Fruit fly (Drosophila melanogaster) whole organism, embryonic: ENCODE measurements around the gene tral.

Source experiments
- Antp ChIP-seq: fragments of 200-800 bp; sonication (Bioruptor generic); optimal IDR thresholded peaks from 3 replicates; lab custom pipeline; 2016; ENCODE audit warnings: missing biosample characterization, missing genetic modification characterization
- CG11085 ChIP-seq: fragments of 200-800 bp; sonication (Bioruptor generic); IDR thresholded peaks from 2 replicates; pipeline ENCODE4 v1.3.6; 2022; ENCODE audit warnings: missing biosample characterization, missing genetic modification characterization
- CG11696 ChIP-seq: fragments of 200-800 bp; sonication (Bioruptor generic); IDR thresholded peaks from 2 replicates; pipeline ENCODE4 v1.3.6; 2022; ENCODE audit warnings: missing biosample characterization, missing genetic modification characterization
- CG12104 ChIP-seq: fragments of 200-800 bp; sonication (Bioruptor generic); optimal IDR thresholded peaks from 3 replicates; lab custom pipeline; 2016; ENCODE audit warnings: missing biosample characterization, missing genetic modification characterization
- CG12219 ChIP-seq: fragments of 200-800 bp; sonication (Bioruptor generic); optimal IDR thresholded peaks from 3 replicates; lab custom pipeline; 2018; ENCODE audit warnings: missing biosample characterization, mild to moderate bottlenecking, missing genetic modification characterization
- CG12769 ChIP-seq: fragments of 200-800 bp; sonication (Bioruptor generic); optimal IDR thresholded peaks from 2 replicates; lab custom pipeline; 2019; ENCODE audit warnings: missing biosample characterization, mild to moderate bottlenecking, missing genetic modification characterization, moderate library complexity
- CG13624 ChIP-seq: fragments of 200-800 bp; sonication (Bioruptor generic); optimal IDR thresholded peaks from 2 replicates; lab custom pipeline; 2016; ENCODE audit warnings: missing biosample characterization, missing genetic modification characterization
- CG18262 ChIP-seq: fragments of 200-800 bp; optimal IDR thresholded peaks from 3 replicates; lab custom pipeline; 2019; ENCODE audit warnings: missing biosample characterization, mild to moderate bottlenecking, missing genetic modification characterization, moderate library complexity
- CG2129 ChIP-seq: fragments of 200-800 bp; sonication (Bioruptor generic); IDR thresholded peaks from 2 replicates; pipeline ENCODE4 v1.3.6; 2022; ENCODE audit warnings: missing biosample characterization, missing genetic modification characterization; ENCODE audit not compliant: partially characterized antibody
- CG31388 ChIP-seq: fragments of 200-800 bp; sonication (Bioruptor generic); optimal IDR thresholded peaks from 2 replicates; lab custom pipeline; 2016; ENCODE audit warnings: missing biosample characterization, missing genetic modification characterization
- CG31441 ChIP-seq: fragments of 200-800 bp; sonication (Bioruptor generic); IDR thresholded peaks from 2 replicates; pipeline ENCODE4 v1.3.6; 2022; ENCODE audit warnings: missing biosample characterization, missing genetic modification characterization
- CG34422 ChIP-seq: fragments of 200-800 bp; sonication (Bioruptor generic); IDR thresholded peaks from 3 replicates; pipeline ENCODE4 v1.3.6; 2022; ENCODE audit warnings: missing biosample characterization, missing genetic modification characterization
- CG5180 ChIP-seq: fragments of 200-800 bp; sonication (Bioruptor generic); optimal IDR thresholded peaks from 3 replicates; lab custom pipeline; 2017; ENCODE audit warnings: missing biosample characterization, missing genetic modification characterization, mild to moderate bottlenecking, moderate library complexity, missing genetic modification reagents
- CG6175 ChIP-seq: fragments of 200-800 bp; sonication (Bioruptor generic); IDR thresholded peaks from 3 replicates; pipeline ENCODE4 v1.3.6; 2022; ENCODE audit warnings: missing biosample characterization, missing genetic modification characterization
- CG6683 ChIP-seq: fragments of 200-800 bp; sonication (Bioruptor generic); optimal IDR thresholded peaks from 2 replicates; lab custom pipeline; 2017; ENCODE audit warnings: missing biosample characterization, mild to moderate bottlenecking, missing genetic modification characterization, missing genetic modification reagents
- CG6813 ChIP-seq: fragments of 200-800 bp; sonication (Bioruptor generic); optimal IDR thresholded peaks from 2 replicates; lab custom pipeline; 2017; ENCODE audit warnings: missing biosample characterization, missing genetic modification characterization, mild to moderate bottlenecking, moderate library complexity, missing genetic modification reagents
- CG8944 ChIP-seq: fragments of 200-800 bp; sonication (Bioruptor generic); optimal IDR thresholded peaks from 3 replicates; lab custom pipeline; 2016; ENCODE audit warnings: missing biosample characterization, missing genetic modification characterization
- Camta ChIP-seq: fragments of 200-800 bp; sonication (Bioruptor generic); optimal IDR thresholded peaks from 2 replicates; lab custom pipeline; 2016; ENCODE audit warnings: missing biosample characterization, missing genetic modification characterization
- CkIIα-i1 ChIP-seq: fragments of 200-800 bp; sonication (Bioruptor generic); IDR thresholded peaks from 2 replicates; pipeline ENCODE4 v1.3.6; 2022; ENCODE audit warnings: missing biosample characterization, missing genetic modification characterization
- D ChIP-seq, 2 experiments: fragments of 200-800 bp in 1 of 2; fragments of >200 bp in 1 of 2; sonication (Bioruptor generic) in 1 of 2; optimal IDR thresholded peaks; 2 replicates in 1 of 2; 3 replicates in 1 of 2; lab custom pipeline; 2017; ENCODE audit warnings: mild to moderate bottlenecking in 1 of 2, missing biosample characterization in 1 of 2, missing genetic modification characterization in 1 of 2, missing genetic modification reagents in 1 of 2
- Deaf1 ChIP-seq: fragments of 200-800 bp; optimal IDR thresholded peaks from 3 replicates; lab custom pipeline; 2019; ENCODE audit warnings: missing biosample characterization, mild to moderate bottlenecking, missing genetic modification characterization, moderate library complexity
- E2f1 ChIP-seq: fragments of 200-800 bp; sonication (Bioruptor generic); IDR thresholded peaks from 2 replicates; pipeline ENCODE4 v1.3.6; 2022; ENCODE audit warnings: missing biosample characterization, missing genetic modification characterization
- Max ChIP-seq: fragments of 200-800 bp; sonication (Bioruptor generic); optimal IDR thresholded peaks from 2 replicates; lab custom pipeline; 2016; ENCODE audit warnings: missing biosample characterization, mild to moderate bottlenecking, missing genetic modification characterization
- NC2α ChIP-seq: fragments of 200-800 bp; sonication (Bioruptor generic); optimal IDR thresholded peaks from 2 replicates; lab custom pipeline; 2016; ENCODE audit warnings: missing biosample characterization, missing genetic modification characterization
- Nf-YA ChIP-seq: fragments of 200-800 bp; sonication (Bioruptor generic); IDR thresholded peaks from 2 replicates; pipeline ENCODE4 v1.3.6; 2022; ENCODE audit warnings: missing biosample characterization, missing genetic modification characterization
- Oli ChIP-seq: fragments of 200-800 bp; sonication (Bioruptor generic); optimal IDR thresholded peaks from 2 replicates; lab custom pipeline; 2018; ENCODE audit warnings: missing biosample characterization, mild to moderate bottlenecking, missing genetic modification characterization, moderate library complexity
- Pdp1 ChIP-seq, 2 experiments: fragments of 200-800 bp; sonication (Bioruptor generic); optimal IDR thresholded peaks; 3 replicates each; lab custom pipeline; 2016; ENCODE audit warnings: missing biosample characterization in 2 of 2, missing genetic modification characterization in 2 of 2, mild to moderate bottlenecking in 1 of 2, moderate library complexity in 1 of 2
- Rx ChIP-seq: fragments of 200-800 bp; sonication (Bioruptor generic); IDR thresholded peaks from 2 replicates; pipeline ENCODE4 v1.3.6; 2022; ENCODE audit warnings: missing biosample characterization, missing genetic modification characterization
- Scr ChIP-seq: fragments of 200-800 bp; sonication (Bioruptor generic); IDR thresholded peaks from 2 replicates; pipeline ENCODE4 v1.3.6; 2022; ENCODE audit warnings: missing biosample characterization, missing genetic modification characterization; ENCODE audit not compliant: partially characterized antibody
- Sry-δ ChIP-seq: fragments of 200-800 bp; sonication (Bioruptor generic); optimal IDR thresholded peaks from 2 replicates; lab custom pipeline; 2016; ENCODE audit warnings: missing biosample characterization, missing genetic modification characterization
- Vsx1 ChIP-seq: fragments of 200-800 bp; sonication (Bioruptor generic); optimal IDR thresholded peaks from 2 replicates; lab custom pipeline; 2017; ENCODE audit warnings: missing biosample characterization, mild to moderate bottlenecking, missing genetic modification characterization, missing genetic modification reagents
- YL-1 ChIP-seq: fragments of 200-800 bp; sonication (Bioruptor generic); optimal IDR thresholded peaks from 3 replicates; lab custom pipeline; 2017; ENCODE audit warnings: missing biosample characterization, mild to moderate bottlenecking, missing genetic modification characterization
- ara ChIP-seq: fragments of 200-800 bp; sonication (Bioruptor generic); IDR thresholded peaks from 2 replicates; pipeline ENCODE4 v1.3.6; 2022; ENCODE audit warnings: missing biosample characterization, missing genetic modification characterization
- bbx ChIP-seq: fragments of 200-800 bp; sonication (Bioruptor generic); IDR thresholded peaks from 2 replicates; pipeline ENCODE4 v1.3.6; 2022; ENCODE audit warnings: missing biosample characterization, missing genetic modification characterization; ENCODE audit not compliant: partially characterized antibody
- bigmax ChIP-seq: fragments of 200-800 bp; sonication (Bioruptor generic); optimal IDR thresholded peaks from 2 replicates; lab custom pipeline; 2018; ENCODE audit warnings: missing biosample characterization, mild to moderate bottlenecking, missing genetic modification characterization
- ci ChIP-seq: fragments of 200-800 bp; sonication (Bioruptor generic); IDR thresholded peaks from 3 replicates; pipeline ENCODE4 v1.3.6; 2022; ENCODE audit warnings: missing biosample characterization, missing genetic modification characterization
- croc ChIP-seq: fragments of 200-800 bp; sonication (Bioruptor generic); conservative IDR thresholded peaks from 3 replicates; pipeline ENCODE4 v1.3.6; 2022; ENCODE audit warnings: missing biosample characterization, missing genetic modification characterization
- dmrt11E ChIP-seq: fragments of 200-800 bp; sonication (Bioruptor generic); optimal IDR thresholded peaks from 3 replicates; lab custom pipeline; 2018; ENCODE audit warnings: missing biosample characterization, mild to moderate bottlenecking, missing genetic modification characterization, moderate library complexity
- gsb-n ChIP-seq: fragments of 200-800 bp; sonication (Bioruptor generic); optimal IDR thresholded peaks from 3 replicates; lab custom pipeline; 2018; ENCODE audit warnings: missing biosample characterization, mild to moderate bottlenecking, missing genetic modification characterization
- lmd ChIP-seq: fragments of 200-800 bp; sonication (Bioruptor generic); IDR thresholded peaks from 2 replicates; pipeline ENCODE4 v1.3.6; 2022; ENCODE audit warnings: missing biosample characterization, missing genetic modification characterization
- lov ChIP-seq, 2 experiments: fragments of 200-800 bp in 1 of 2; fragments of >200 bp in 1 of 2; sonication (Bioruptor generic) in 1 of 2; IDR thresholded peaks in 1 of 2; optimal IDR thresholded peaks in 1 of 2; 2 replicates in 1 of 2; 3 replicates in 1 of 2; pipeline versions ENCODE4 v1.3.6 to Lab custom; 2017 to 2022; ENCODE audit warnings: missing biosample characterization in 1 of 2, missing genetic modification characterization in 1 of 2
- pho ChIP-seq: fragments of 200-800 bp; sonication (Bioruptor generic); optimal IDR thresholded peaks from 2 replicates; lab custom pipeline; 2016; ENCODE audit warnings: missing biosample characterization, missing genetic modification characterization
- psq ChIP-seq: fragments of 200-800 bp; sonication (Bioruptor generic); optimal IDR thresholded peaks from 2 replicates; lab custom pipeline; 2017; ENCODE audit warnings: missing biosample characterization, missing genetic modification characterization
- rib ChIP-seq: fragments of 200-800 bp; sonication (Bioruptor generic); IDR thresholded peaks from 2 replicates; pipeline ENCODE4 v1.3.6; 2022; ENCODE audit warnings: missing biosample characterization, missing genetic modification characterization
- stc ChIP-seq: fragments of 200-800 bp; sonication (Bioruptor generic); IDR thresholded peaks from 2 replicates; pipeline ENCODE4 v1.3.6; 2022; ENCODE audit warnings: missing biosample characterization, missing genetic modification characterization
- tio ChIP-seq: fragments of 200-800 bp; sonication (Bioruptor generic); optimal IDR thresholded peaks from 2 replicates; lab custom pipeline; 2017; ENCODE audit warnings: missing biosample characterization, missing genetic modification characterization, inconsistent platforms
- usp ChIP-seq: fragments of >200 bp; optimal IDR thresholded peaks from 2 replicates; lab custom pipeline; 2017; ENCODE audit warnings: missing biosample characterization, missing genetic modification characterization
- z ChIP-seq: fragments of 200-800 bp; sonication (Bioruptor generic); IDR thresholded peaks from 3 replicates; pipeline ENCODE4 v1.3.6; 2022; ENCODE audit warnings: missing biosample characterization, missing genetic modification characterization

The tral gene

DNA sequence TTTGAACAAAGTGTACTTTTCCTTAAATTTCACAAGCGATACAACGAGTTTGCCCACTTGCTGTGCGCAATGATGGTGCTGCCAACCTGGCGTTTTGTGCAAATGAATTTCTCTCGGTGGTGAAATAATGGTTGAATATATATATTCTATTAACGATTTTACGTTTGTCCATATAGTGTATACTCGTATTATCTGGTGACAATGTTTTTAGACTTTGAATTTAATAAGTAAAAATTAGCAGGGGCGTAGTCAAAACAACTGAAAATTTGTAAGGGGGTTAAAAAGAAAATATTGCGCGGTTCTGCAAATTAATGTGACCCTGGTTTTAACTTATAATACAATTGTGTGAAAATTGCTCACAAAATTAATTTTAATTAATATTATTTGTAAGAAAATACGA is 9.1 kb downstream of the tral start, which contains the start of the genes ver and Gcn5 (continued):
- TF ChIP-seq NC2α (GFP tag; lab: Kevin White, UChicago) (peak; percentile 36), CG31388 (GFP tag; lab: Kevin White, UChicago) (peak; percentile 80), Scr (no peak), ci (peak; percentile 96), pho (GFP tag; lab: Kevin White, UChicago) (peak; percentile 88), CG5180 (peak; percentile 74), croc (GFP tag; lab: Robert Waterston, UW) (peak; percentile 70), CG34422 (GFP tag; lab: Robert Waterston, UW) (peak; percentile 94), lov (optimal IDR thresholded peaks at IDR 0.05; lab: Kevin White, UChicago) (no peak), lov (GFP tag; IDR thresholded peaks at IDR 0.05; lab: Robert Waterston, UW) (peak; percentile 90)

- TF ChIP-seq CG31441 (GFP tag; lab: Robert Waterston, UW) (no peak), tio (no peak), CG11085 (GFP tag; lab: Robert Waterston, UW) (no peak), Deaf1 (tag; lab: Kevin White, UChicago) (no peak), CG12769 (tag; lab: Kevin White, UChicago) (no peak), CG6813 (peak; percentile 38), rib (GFP tag; lab: Robert Waterston, UW) (0 out of 2 replicates have a peak, but pooled peaks have one; percentile 25), Rx (no peak), Nf-YA (GFP tag; lab: Robert Waterston, UW) (no peak), z (GFP tag; lab: Robert Waterston, UW) (no peak), ara (no peak), gsb-n (tag; lab: Kevin White, UChicago) (no peak), CG2129 (GFP tag; lab: Robert Waterston, UW) (no peak), lmd (GFP tag; lab: Robert Waterston, UW) (no peak), Antp (GFP tag; lab: Kevin White, UChicago) (no peak), Sry-δ (GFP tag; lab: Kevin White, UChicago) (no peak), bbx (GFP tag; lab: Robert Waterston, UW) (no peak), Oli (tag; lab: Kevin White, UChicago) (no peak), E2f1 (GFP tag; lab: Robert Waterston, UW) (no peak), CG12104 (GFP tag; lab: Kevin White, UChicago) (no peak), CG8944 (GFP tag; lab: Kevin White, UChicago) (no peak), CG12219 (GFP tag; lab: Kevin White, UChicago) (peak; percentile 37), bigmax (peak; percentile 100), CG6175 (GFP tag; lab: Robert Waterston, UW) (no peak), Pdp1 (GFP tag; optimal IDR thresholded peaks at IDR 0.05; lab: Kevin White, UChicago) (peak in 1 of 2 experiments; percentile 53), Scr (no peak), CG6683 (GFP tag; lab: Kevin White, UChicago) (no peak), CG18262 (tag; lab: Kevin White, UChicago) (peak; percentile 53), Max (peak; percentile 51), psq (GFP tag; lab: Kevin White, UChicago) (no peak), CG13624 (GFP tag; lab: Kevin White, UChicago) (peak; percentile 6), D (optimal IDR thresholded peaks at IDR 0.05; lab: Kevin White, UChicago) (no peak), D (GFP tag; optimal IDR thresholded peaks at IDR 0.05; lab: Kevin White, UChicago) (peak; percentile 13), CG11696 (GFP tag; lab: Robert Waterston, UW) (no peak), stc (GFP tag; lab: Robert Waterston, UW) (peak; percentile 20; the same call in 1 of the 2 replicates), Camta (peak; percentile 15), usp (no peak), CkIIα-i1 (GFP tag; lab: Robert Waterston, UW) (no peak), dmrt11E (peak; percentile 15), Vsx1 (GFP tag; lab: Kevin White, UChicago) (no peak), YL-1 (peak; percentile 97)
Measured at dm6 chr3L:12526433-12527113, 11.7 kb downstream of the tral start, which contains the start of gene eIF2beta. eIF2beta (minus strand) TSS chr3L:12526731.
